Worm (Caenorhabditis elegans) whole organism, L4 larva: ENCODE results near the gene nhr-226.

Source experiments
- F10B5.3 ChIP-seq: sonication (generic microtip); optimal IDR thresholded peaks from 2 replicates; lab custom pipeline; 2016; ENCODE audit warnings: mild to moderate bottlenecking, missing genetic modification characterization, missing compliant biosample characterization
- F44E2.7 ChIP-seq: fragments of 200-800 bp; sonication (Bioruptor generic); IDR thresholded peaks from 2 replicates; pipeline ENCODE4 v2.1.2; 2022; ENCODE audit warnings: missing genetic modification characterization, missing compliant biosample characterization
- R02D3.7 ChIP-seq: fragments of 150-350 bp; sonication (generic microtip); optimal IDR thresholded peaks from 3 replicates; lab custom pipeline; 2014; ENCODE audit warnings: missing biosample characterization, missing genetic modification characterization
- T20F7.1 ChIP-seq: fragments of 200-800 bp; sonication (Bioruptor generic); optimal IDR thresholded peaks from 2 replicates; lab custom pipeline; 2018; ENCODE audit warnings: mild to moderate bottlenecking, missing genetic modification characterization, missing compliant biosample characterization
- Y48G9A.11 ChIP-seq: fragments of 200-800 bp; sonication (Bioruptor generic); IDR thresholded peaks from 2 replicates; pipeline ENCODE4 v1.3.6; 2022; ENCODE audit warnings: missing genetic modification reagents, missing genetic modification characterization, missing compliant biosample characterization
- aha-1 ChIP-seq: fragments of 150-350 bp; peaks from one replicate; lab custom pipeline; 2014; ENCODE audit warnings: missing biosample characterization, missing genetic modification characterization
- aly-2 ChIP-seq: sonication (generic microtip); optimal IDR thresholded peaks from 2 replicates; lab custom pipeline; 2018; ENCODE audit warnings: missing biosample characterization, missing genetic modification characterization
- arid-1 ChIP-seq: fragments of 200-800 bp; sonication (Bioruptor generic); conservative IDR thresholded peaks from 2 replicates; pipeline ENCODE4 v1.3.6; 2022; ENCODE audit warnings: missing genetic modification reagents, missing genetic modification characterization, missing compliant biosample characterization
- ceh-82 ChIP-seq: sonication (generic microtip); optimal IDR thresholded peaks from 2 replicates; lab custom pipeline; 2017; ENCODE audit warnings: missing biosample characterization, missing genetic modification characterization
- daf-12 ChIP-seq: fragments of 150-350 bp; optimal IDR thresholded peaks from 2 replicates; lab custom pipeline; 2014; ENCODE audit warnings: missing biosample characterization, missing genetic modification reagents, missing genetic modification characterization
- dmd-6 ChIP-seq: fragments of 200-800 bp; sonication (Bioruptor generic); IDR thresholded peaks from 2 replicates; pipeline ENCODE4 v1.3.6; 2022; ENCODE audit warnings: missing genetic modification reagents, missing genetic modification characterization, missing compliant biosample characterization
- dve-1 ChIP-seq: sonication (generic microtip); optimal IDR thresholded peaks from 2 replicates; lab custom pipeline; 2017; ENCODE audit warnings: antibody characterized with exemption, mild to moderate bottlenecking, missing genetic modification characterization, missing compliant biosample characterization; ENCODE audit not compliant: insufficient read depth
- egl-43 ChIP-seq: fragments of 200-800 bp; sonication (Bioruptor generic); IDR thresholded peaks from 2 replicates; pipeline ENCODE4 v1.3.6; 2022; ENCODE audit warnings: missing genetic modification reagents, missing genetic modification characterization, missing compliant biosample characterization
- hif-1 ChIP-seq, 2 experiments: sonication (generic microtip); optimal IDR thresholded peaks; 2 replicates each; lab custom pipeline; 2016 to 2017; ENCODE audit warnings: missing compliant biosample characterization in 2 of 2, missing genetic modification characterization in 2 of 2, missing genetic modification reagents in 2 of 2, missing genotype in 2 of 2, mild to moderate bottlenecking in 1 of 2
- hlh-30 ChIP-seq: sonication (generic microtip); optimal IDR thresholded peaks from 2 replicates; lab custom pipeline; 2017; ENCODE audit warnings: antibody characterized with exemption, mild to moderate bottlenecking, missing genetic modification characterization, missing compliant biosample characterization; ENCODE audit not compliant: insufficient read depth
- lin-29 ChIP-seq: fragments of 200-800 bp; sonication (Bioruptor generic); IDR thresholded peaks from 2 replicates; pipeline ENCODE4 v1.3.6; 2022; ENCODE audit warnings: missing genetic modification reagents, missing genetic modification characterization, missing compliant biosample characterization
- lir-3 ChIP-seq: sonication (generic microtip); optimal IDR thresholded peaks from 2 replicates; lab custom pipeline; 2016; ENCODE audit warnings: mild to moderate bottlenecking, missing genetic modification characterization, missing compliant biosample characterization
- lsy-2 ChIP-seq, 2 experiments: fragments of 150-350 bp in 1 of 2; sonication (generic microtip) in 1 of 2; optimal IDR thresholded peaks; 2 replicates each; lab custom pipeline; 2014 to 2017; ENCODE audit warnings: missing biosample characterization in 2 of 2, missing genetic modification characterization in 2 of 2
- mdl-1 ChIP-seq, 2 experiments: fragments of 150-350 bp in 1 of 2; sonication (generic microtip) in 1 of 2; optimal IDR thresholded peaks; 2 replicates each; lab custom pipeline; 2014 to 2017; ENCODE audit warnings: missing biosample characterization in 2 of 2, missing genetic modification characterization in 2 of 2
- mep-1 ChIP-seq: fragments of 150-350 bp; sonication (generic microtip); optimal IDR thresholded peaks from 3 replicates; lab custom pipeline; 2014; ENCODE audit warnings: missing biosample characterization, missing genetic modification characterization
- mxl-2 ChIP-seq: fragments of 200-800 bp; sonication (Bioruptor generic); conservative IDR thresholded peaks from 2 replicates; pipeline ENCODE4 v1.3.6; 2022; ENCODE audit warnings: missing genetic modification reagents, missing genetic modification characterization, missing compliant biosample characterization
- mxl-3 ChIP-seq: fragments of 200-800 bp; sonication (Bioruptor generic); optimal IDR thresholded peaks from 2 replicates; lab custom pipeline; 2018; ENCODE audit warnings: mild to moderate bottlenecking, missing genetic modification characterization, missing compliant biosample characterization
- nhr-10 ChIP-seq: fragments of 150-350 bp; optimal IDR thresholded peaks from 2 replicates; lab custom pipeline; 2014; ENCODE audit warnings: missing biosample characterization, missing genetic modification characterization
- nhr-11 ChIP-seq: fragments of 150-350 bp; optimal IDR thresholded peaks from 2 replicates; lab custom pipeline; 2014; ENCODE audit warnings: missing biosample characterization, missing genetic modification characterization
- nhr-25 ChIP-seq: sonication (generic microtip); optimal IDR thresholded peaks from 2 replicates; lab custom pipeline; 2017; ENCODE audit warnings: missing genetic modification characterization, mild to moderate bottlenecking, missing compliant biosample characterization, antibody characterized with exemption, moderate library complexity, borderline replicate concordance; ENCODE audit not compliant: insufficient read depth
- nhr-28 ChIP-seq: fragments of 150-350 bp; optimal IDR thresholded peaks from 2 replicates; lab custom pipeline; 2014; ENCODE audit warnings: missing biosample characterization, missing genetic modification characterization
- nhr-6 ChIP-seq: fragments of 150-350 bp; optimal IDR thresholded peaks from 2 replicates; lab custom pipeline; 2014; ENCODE audit warnings: missing biosample characterization, missing genetic modification characterization
- nhr-76 ChIP-seq: fragments of 150-350 bp; optimal IDR thresholded peaks from 2 replicates; lab custom pipeline; 2014; ENCODE audit warnings: missing biosample characterization, missing genetic modification characterization
- pha-4 ChIP-seq, 2 experiments: fragments of 150-350 bp in 1 of 2; fragments of 200-800 bp in 1 of 2; sonication (Bioruptor generic) in 1 of 2; IDR thresholded peaks in 1 of 2; optimal IDR thresholded peaks in 1 of 2; 2 replicates each; pipeline versions ENCODE4 v1.3.6 to Lab custom; 2014 to 2022; ENCODE audit warnings: missing genetic modification characterization in 2 of 2, missing genetic modification reagents in 2 of 2, missing biosample characterization in 1 of 2, missing compliant biosample characterization in 1 of 2
- php-3 ChIP-seq: fragments of 200-800 bp; sonication (Bioruptor generic); IDR thresholded peaks from 2 replicates; pipeline ENCODE4 v1.3.6; 2022; ENCODE audit warnings: missing genetic modification reagents, missing genetic modification characterization, missing compliant biosample characterization
- pqm-1 ChIP-seq: sonication (generic microtip); optimal IDR thresholded peaks from 2 replicates; lab custom pipeline; 2017; ENCODE audit warnings: missing biosample characterization, missing genetic modification characterization
- rbr-2 ChIP-seq: sonication (generic microtip); optimal IDR thresholded peaks from 2 replicates; lab custom pipeline; 2016; ENCODE audit warnings: missing genotype, missing genetic modification characterization, missing compliant biosample characterization
- saeg-2 ChIP-seq: fragments of 200-800 bp; sonication (Bioruptor generic); IDR thresholded peaks from 2 replicates; pipeline ENCODE4 v1.3.6; 2022; ENCODE audit warnings: missing genetic modification reagents, missing genetic modification characterization, missing compliant biosample characterization
- set-16 ChIP-seq: fragments of 200-800 bp; sonication (Bioruptor generic); IDR thresholded peaks from 2 replicates; pipeline ENCODE4 v1.3.6; 2022; ENCODE audit warnings: missing genetic modification reagents, missing genetic modification characterization, missing compliant biosample characterization
- snpc-4 ChIP-seq: fragments of 150-350 bp; optimal IDR thresholded peaks from 2 replicates; lab custom pipeline; 2014; ENCODE audit warnings: missing biosample characterization, missing genetic modification characterization
- tag-97 ChIP-seq: fragments of 200-800 bp; sonication (Bioruptor generic); IDR thresholded peaks from 2 replicates; pipeline ENCODE4 v1.3.6; 2022; ENCODE audit warnings: missing genetic modification characterization, missing compliant biosample characterization
- unc-62 ChIP-seq, 3 experiments: fragments of 150-350 bp in 1 of 3; sonication (generic microtip); optimal IDR thresholded peaks in 2 of 3; peaks in 1 of 3; 1 replicate in 1 of 3; 2 replicates in 2 of 3; lab custom pipeline; 2014 to 2017; ENCODE audit warnings: missing biosample characterization in 3 of 3, missing genetic modification characterization in 3 of 3, missing genetic modification reagents in 3 of 3, missing genotype in 1 of 3
- zag-1 ChIP-seq: fragments of 150-350 bp; optimal IDR thresholded peaks from 2 replicates; lab custom pipeline; 2014; ENCODE audit warnings: missing biosample characterization, missing genetic modification characterization
- zfp-2 ChIP-seq: sonication (generic microtip); optimal IDR thresholded peaks from 2 replicates; lab custom pipeline; 2016; ENCODE audit warnings: mild to moderate bottlenecking, missing genetic modification characterization, missing compliant biosample characterization
- zip-11 ChIP-seq: fragments of 200-800 bp; sonication (Bioruptor generic); IDR thresholded peaks from 2 replicates; pipeline ENCODE4 v1.3.6; 2022; ENCODE audit warnings: missing genetic modification characterization, missing compliant biosample characterization

The nhr-226 gene

ce11 chrV:2281499-2281898 is 13.2 kb upstream of the nhr-226 start, which contains the start of gene nhr-228 (continued):
- TF ChIP-seq mep-1 (peak; percentile 62), daf-12 (tag; lab: Kevin White, UChicago) (no peak), snpc-4 (tag; lab: Kevin White, UChicago) (no peak), R02D3.7 (tag; lab: Kevin White, UChicago) (no peak), lsy-2 (tag; optimal IDR thresholded peaks at IDR 0.05; lab: Kevin White, UChicago) (peak in 1 of 2 experiments; percentile 54), nhr-6 (tag; lab: Kevin White, UChicago) (peak; percentile 21), mdl-1 (tag; optimal IDR thresholded peaks at IDR 0.05; lab: Kevin White, UChicago) (peak in 1 of 2 experiments; percentile 58)

DNA sequence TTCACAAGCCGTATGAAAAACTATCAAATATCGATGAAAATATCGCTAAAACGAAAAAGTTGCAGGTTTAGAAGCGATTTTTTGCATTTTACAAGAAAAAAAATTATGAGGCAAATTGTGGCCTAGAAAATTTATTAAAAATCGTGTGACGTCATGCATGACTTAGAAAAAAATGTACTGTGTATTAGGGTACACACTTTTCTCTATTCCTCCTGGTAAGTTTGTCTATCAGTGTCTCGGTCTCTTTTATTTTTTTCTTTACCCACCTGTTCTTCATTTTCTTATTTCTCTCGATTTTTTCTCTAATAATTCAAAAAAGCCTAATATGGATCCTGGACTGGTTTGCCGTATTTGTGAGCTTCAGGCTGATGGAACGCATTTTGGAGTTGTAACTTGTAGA is 9.6 kb upstream of the nhr-226 start, which contains the start of gene nhr-227:
Gene nhr-227, plus strand, starts transcription at position 326 of the 400 bp plus-strand sequence.
- peak; percentile 51 for TF ChIP-seq nhr-28 (tag; lab: Kevin White, UChicago)
- no peak for TF ChIP-seq set-16 (GFP tag; lab: Robert Waterston, UW)
- TF ChIP-seq aha-1 (tag; lab: Kevin White, UChicago): peak; percentile 75
- TF ChIP-seq nhr-25: no peak
- TF ChIP-seq zfp-2 (tag; lab: Kevin White, UChicago): no peak
- peak; percentile 33 for TF ChIP-seq T20F7.1 (GFP tag; lab: Kevin White, UChicago)
- peak; percentile 12 for TF ChIP-seq hlh-30 (tag; lab: Kevin White, UChicago)
- peak; percentile 31 for TF ChIP-seq dve-1 (tag; lab: Kevin White, UChicago)

ce11 chrV:2290329-2290728 is 4.3 kb upstream of the nhr-226 start, which contains the start of gene nhr-225:
Gene nhr-225 (minus strand): TSS chrV:2290474.
- TF ChIP-seq mxl-2 (no peak), dve-1 (tag; lab: Kevin White, UChicago) (peak; percentile 8), F10B5.3 (no peak), zip-11 (GFP tag; lab: Robert Waterston, UW) (no peak), aha-1 (tag; lab: Kevin White, UChicago) (no peak), nhr-76 (tag; lab: Kevin White, UChicago) (no peak), R02D3.7 (tag; lab: Kevin White, UChicago) (no peak), aly-2 (tag; lab: Kevin White, UChicago) (no peak), lin-29 (GFP tag; lab: Robert Waterston, UW) (no peak)

ce11 chrV:2292240-2292639 is 2.4 kb upstream of the nhr-226 start, which contains the start of gene nhr-115:
Gene nhr-115 (plus strand): TSS chrV:2292540.
- TF ChIP-seq arid-1 (no peak), nhr-11 (tag; lab: Kevin White, UChicago) (no peak), nhr-28 (tag; lab: Kevin White, UChicago) (peak; percentile 41), dmd-6 (GFP tag; lab: Robert Waterston, UW) (peak; percentile 26; the same call in 1 of the 2 replicates), zag-1 (tag; lab: Kevin White, UChicago) (no peak), pqm-1 (peak; percentile 14)

- TF ChIP-seq egl-43 (GFP tag; lab: Robert Waterston, UW) (no peak), hif-1 (tag; optimal IDR thresholded peaks at IDR 0.05; lab: Kevin White, UChicago) (no peak), mep-1 (no peak), ceh-82 (no peak), F44E2.7 (GFP tag; lab: Robert Waterston, UW) (no peak), tag-97 (GFP tag; lab: Robert Waterston, UW) (no peak), Y48G9A.11 (GFP tag; lab: Robert Waterston, UW) (no peak), unc-62 (GFP tag; optimal IDR thresholded peaks at IDR 0.05 in 1 of 2; lab: Kevin White, UChicago) (no peak), unc-62 (tag; optimal IDR thresholded peaks at IDR 0.05; lab: Kevin White, UChicago) (no peak), rbr-2 (tag; lab: Kevin White, UChicago) (no peak), lir-3 (tag; lab: Kevin White, UChicago) (no peak), mxl-3 (GFP tag; lab: Kevin White, UChicago) (no peak), php-3 (no peak), saeg-2 (GFP tag; lab: Robert Waterston, UW) (no peak), arid-1 (no peak), pha-4 (GFP tag; IDR thresholded peaks at IDR 0.05; lab: Robert Waterston, UW) (no peak), pha-4 (tag; optimal IDR thresholded peaks at IDR 0.05; lab: Kevin White, UChicago) (no peak), nhr-10 (tag; lab: Kevin White, UChicago) (no peak)
Observed at ce11 chrV:2300905-2301304, 6.2 kb downstream of the nhr-226 start, which contains the start of gene Y19D10B.8. Gene Y19D10B.8 (minus strand): TSS chrV:2301005.
